Worm (Caenorhabditis elegans): ENCODE results near the gene F13E9.16.

The F13E9.16 gene

ce11 chrIV:10933777-10934546 lies 46.8 kb upstream of the F13E9.16 start:
- TF ChIP-seq mdl-1 (tag; optimal IDR thresholded peaks at IDR 0.05): no peak
- TF ChIP-seq ceh-82 (tag; optimal IDR thresholded peaks at IDR 0.05): no peak
- no peak for TF ChIP-seq sma-3 (GFP tag; optimal IDR thresholded peaks at IDR 0.05)
- TF ChIP-seq ama-1 (optimal IDR thresholded peaks at IDR 0.05): peak; percentile 66
- peak; percentile 36 for TF ChIP-seq nhr-129 (tag; optimal IDR thresholded peaks at IDR 0.05)
- TF ChIP-seq skn-1 (tag; optimal IDR thresholded peaks at IDR 0.05): no peak
- no peak for TF ChIP-seq blmp-1 (tag; optimal IDR thresholded peaks at IDR 0.05; ENCODE audit: insufficient read depth)
- no peak for TF ChIP-seq lin-11 (tag; optimal IDR thresholded peaks at IDR 0.05)
- TF ChIP-seq elt-1 (tag; optimal IDR thresholded peaks at IDR 0.05): no peak
- TF ChIP-seq zag-1 (tag; optimal IDR thresholded peaks at IDR 0.05): no peak
- no peak for TF ChIP-seq ZK546.5 (tag; optimal IDR thresholded peaks at IDR 0.05)
- TF ChIP-seq crh-2 (tag; optimal IDR thresholded peaks at IDR 0.05): peak; percentile 28
- no peak for TF ChIP-seq ztf-11 (tag; optimal IDR thresholded peaks at IDR 0.05)
- peak in 1 of 2 experiments; percentile 42 for TF ChIP-seq lsy-2 (tag; optimal IDR thresholded peaks at IDR 0.05)
- TF ChIP-seq ceh-16 (tag; optimal IDR thresholded peaks at IDR 0.05): no peak
- TF ChIP-seq lin-39 (tag; optimal IDR thresholded peaks at IDR 0.05): no peak
- TF ChIP-seq egl-27 (tag; optimal IDR thresholded peaks at IDR 0.05): no peak
- TF ChIP-seq nhr-23 (tag; optimal IDR thresholded peaks at IDR 0.05): no peak
- TF ChIP-seq gmeb-1 (tag; optimal IDR thresholded peaks at IDR 0.05): peak; percentile 13
- no peak for TF ChIP-seq ztf-1 (GFP tag; conservative IDR thresholded peaks at IDR 0.05)
- no peak for TF ChIP-seq nhr-21 (tag; optimal IDR thresholded peaks at IDR 0.05)
- no peak for TF ChIP-seq fos-1 (tag; optimal IDR thresholded peaks at IDR 0.05)
- TF ChIP-seq mab-5 (tag; optimal IDR thresholded peaks at IDR 0.05): no peak
- TF ChIP-seq unc-62 (GFP tag; optimal IDR thresholded peaks at IDR 0.05): no peak
- TF ChIP-seq peb-1 (tag; optimal IDR thresholded peaks at IDR 0.05): no peak
- no peak for TF ChIP-seq nhr-11 (tag; optimal IDR thresholded peaks at IDR 0.05)
- no peak for TF ChIP-seq elt-3 (tag; optimal IDR thresholded peaks at IDR 0.05)
- no peak for TF ChIP-seq alr-1 (tag; optimal IDR thresholded peaks at IDR 0.05)
- no peak for TF ChIP-seq mbf-1 (tag; optimal IDR thresholded peaks at IDR 0.05)
- TF ChIP-seq lin-13 (GFP tag; optimal IDR thresholded peaks at IDR 0.05): no peak
- no peak for TF ChIP-seq nhr-77 (tag; optimal IDR thresholded peaks at IDR 0.05)
- TF ChIP-seq nhr-25 (tag; optimal IDR thresholded peaks at IDR 0.05): no peak
- TF ChIP-seq nhr-12 (tag; optimal IDR thresholded peaks at IDR 0.05): no peak
- peak; percentile 42 for TF ChIP-seq sma-9 (GFP tag; optimal IDR thresholded peaks at IDR 0.05)
- no peak for TF ChIP-seq sma-9 (tag; optimal IDR thresholded peaks at IDR 0.05)
- peak; percentile 57 for TF ChIP-seq Y55F3AM.14 (GFP tag; optimal IDR thresholded peaks at IDR 0.05)
- TF ChIP-seq unc-39 (tag; optimal IDR thresholded peaks at IDR 0.05): no peak
- no peak for TF ChIP-seq snpc-4 (tag; optimal IDR thresholded peaks at IDR 0.05)
- TF ChIP-seq C34F6.9 (tag; optimal IDR thresholded peaks at IDR 0.05): no peak
- no peak for TF ChIP-seq aly-2 (tag; optimal IDR thresholded peaks at IDR 0.05)
- peak; percentile 31 for TF ChIP-seq ztf-4 (tag; optimal IDR thresholded peaks at IDR 0.05)
- TF ChIP-seq nhr-6 (tag; optimal IDR thresholded peaks at IDR 0.05): peak; percentile 6
- TF ChIP-seq nhr-237 (tag; optimal IDR thresholded peaks at IDR 0.05): no peak
- TF ChIP-seq F13H6.1 (tag; optimal IDR thresholded peaks at IDR 0.05): no peak
- no peak for TF ChIP-seq nhr-10 (tag; optimal IDR thresholded peaks at IDR 0.05)
- TF ChIP-seq dmd-4 (tag; optimal IDR thresholded peaks at IDR 0.05): no peak
- TF ChIP-seq R02D3.7 (tag; optimal IDR thresholded peaks at IDR 0.05): no peak
- TF ChIP-seq unc-55 (GFP tag; optimal IDR thresholded peaks at IDR 0.05): no peak
- TF ChIP-seq sem-4 (tag; optimal IDR thresholded peaks at IDR 0.05): no peak

Measured in whole organism, L2 larva.